Worm (Caenorhabditis elegans) whole organism, L3 larva: ENCODE data around the gene W02B8.1.

Experiments used
- pha-4 ChIP-seq: fragments of 150-350 bp; optimal IDR thresholded peaks from 2 replicates; lab custom pipeline; 2014; ENCODE audit warnings: missing biosample characterization, missing genetic modification reagents, missing genetic modification characterization
- pqm-1 ChIP-seq: fragments of 150-350 bp; optimal IDR thresholded peaks from 2 replicates; lab custom pipeline; 2017; ENCODE audit warnings: missing biosample characterization, missing genetic modification characterization, inconsistent platforms

- no peak for TF ChIP-seq pha-4 (tag; lab: Kevin White, UChicago)
- TF ChIP-seq pqm-1 (tag; lab: Kevin White, UChicago), result no peak
Observed at ce11 chrII:13879589-13879988, 22.3 kb downstream of the W02B8.1 start.
